Fruit fly (Drosophila melanogaster): ENCODE measurements around the gene CG7058.

- TF ChIP-seq CG34406 (GFP tag; optimal IDR thresholded peaks at IDR 0.05): no peak
- no peak for TF ChIP-seq fd85E (GFP tag; optimal IDR thresholded peaks at IDR 0.05)
- no peak for TF ChIP-seq Gug (GFP tag; IDR thresholded peaks at IDR 0.05)
- TF ChIP-seq CG6854 (GFP tag; optimal IDR thresholded peaks at IDR 0.05): no peak
- no peak for TF ChIP-seq lz (GFP tag; optimal IDR thresholded peaks at IDR 0.05)
- TF ChIP-seq Sox102F (GFP tag; optimal IDR thresholded peaks at IDR 0.05): no peak
- TF ChIP-seq Hr39 (GFP tag; optimal IDR thresholded peaks at IDR 0.05): no peak
These were observed at the start of gene CG7058 for dm6 chrX:18806365-18806764.
